Worm (Caenorhabditis elegans) whole organism, early embryonic: Measurements from ENCODE around the gene B0244.15.

Source experiments
- B0310.2 ChIP-seq: sonication (generic microtip); optimal IDR thresholded peaks from 2 replicates; lab custom pipeline; 2016; ENCODE audit warnings: mild to moderate bottlenecking, missing genetic modification characterization, missing compliant biosample characterization
- F13C5.2 ChIP-seq: sonication (generic microtip); optimal IDR thresholded peaks from 2 replicates; lab custom pipeline; 2017; ENCODE audit warnings: mild to moderate bottlenecking, missing genetic modification characterization, inconsistent platforms, missing compliant biosample characterization
- aly-1 ChIP-seq: sonication (generic microtip); optimal IDR thresholded peaks from 2 replicates; lab custom pipeline; 2016; ENCODE audit warnings: missing genetic modification characterization, missing compliant biosample characterization
- ama-1 ChIP-seq: fragments of 150-350 bp; optimal IDR thresholded peaks from 2 replicates; lab custom pipeline; 2014
- ceh-13 ChIP-seq: fragments of 200-800 bp; sonication (Bioruptor generic); optimal IDR thresholded peaks from 2 replicates; lab custom pipeline; 2018; ENCODE audit warnings: mild to moderate bottlenecking, missing genetic modification characterization, missing compliant biosample characterization
- ceh-36 ChIP-seq: sonication (generic microtip); optimal IDR thresholded peaks from 2 replicates; lab custom pipeline; 2016; ENCODE audit warnings: missing genetic modification characterization, inconsistent platforms, missing compliant biosample characterization
- ets-7 ChIP-seq: sonication (generic microtip); optimal IDR thresholded peaks from 2 replicates; lab custom pipeline; 2016; ENCODE audit warnings: missing genotype, missing genetic modification characterization, missing compliant biosample characterization
- flt-1 ChIP-seq: fragments of 200-800 bp; sonication (Bioruptor generic); IDR thresholded peaks from 2 replicates; pipeline ENCODE4 v1.3.6; 2022; ENCODE audit warnings: missing genetic modification characterization, missing compliant biosample characterization
- hmbx-1 ChIP-seq: sonication (generic microtip); optimal IDR thresholded peaks from 2 replicates; lab custom pipeline; 2016; ENCODE audit warnings: mild to moderate bottlenecking, missing genetic modification characterization, missing compliant biosample characterization
- hmg-4 ChIP-seq: fragments of 200-800 bp; sonication (Bioruptor generic); optimal IDR thresholded peaks from 2 replicates; lab custom pipeline; 2018; ENCODE audit warnings: mild to moderate bottlenecking, missing genetic modification characterization, missing compliant biosample characterization
- hnd-1 ChIP-seq: sonication (generic microtip); optimal IDR thresholded peaks from 2 replicates; lab custom pipeline; 2016; ENCODE audit warnings: missing genetic modification characterization, missing compliant biosample characterization
- pes-1 ChIP-seq: fragments of 200-800 bp; sonication (Bioruptor generic); IDR thresholded peaks from 2 replicates; pipeline ENCODE4 v1.3.6; 2022; ENCODE audit warnings: missing genetic modification reagents, missing genetic modification characterization, missing compliant biosample characterization
- scrt-1 ChIP-seq: fragments of 200-800 bp; sonication (Bioruptor generic); IDR thresholded peaks from 2 replicates; pipeline ENCODE4 v1.3.6; 2022; ENCODE audit warnings: missing genetic modification characterization, missing compliant biosample characterization
- sea-1 ChIP-seq: fragments of 200-800 bp; sonication (Bioruptor generic); conservative IDR thresholded peaks from 2 replicates; pipeline ENCODE4 v1.3.6; 2022; ENCODE audit warnings: missing genetic modification characterization, missing compliant biosample characterization
- tbx-11 ChIP-seq: fragments of 200-800 bp; sonication (Bioruptor generic); IDR thresholded peaks from 2 replicates; pipeline ENCODE4 v1.3.6; 2022; ENCODE audit warnings: missing genetic modification characterization, missing compliant biosample characterization
- tbx-37 ChIP-seq: fragments of 200-800 bp; sonication (Bioruptor generic); conservative IDR thresholded peaks from 2 replicates; pipeline ENCODE4 v1.3.6; 2022; ENCODE audit warnings: missing genetic modification reagents, missing genetic modification characterization, missing compliant biosample characterization
- tra-4 ChIP-seq: sonication (generic microtip); optimal IDR thresholded peaks from 2 replicates; lab custom pipeline; 2017; ENCODE audit warnings: missing genetic modification characterization, missing compliant biosample characterization

Gene B0244.15

ce11 chrIII:5708024-5708423, 35.2 kb upstream of the B0244.15 start:
- no peak for TF ChIP-seq ceh-13 (GFP tag; lab: Kevin White, UChicago)
- TF ChIP-seq aly-1 (tag; lab: Kevin White, UChicago), result no peak
- TF ChIP-seq hmg-4 (GFP tag; lab: Kevin White, UChicago), result no peak
- TF ChIP-seq F13C5.2, result no peak
- no peak for TF ChIP-seq tbx-11
- TF ChIP-seq ama-1, result no peak
- TF ChIP-seq pes-1 (GFP tag; lab: Robert Waterston, UW), result no peak
- TF ChIP-seq scrt-1 (GFP tag; lab: Robert Waterston, UW), result no peak
- TF ChIP-seq hnd-1 (tag; lab: Kevin White, UChicago), result no peak
- TF ChIP-seq tra-4 (tag; lab: Kevin White, UChicago), result no peak
- TF ChIP-seq flt-1 (GFP tag; lab: Robert Waterston, UW), result no peak
- no peak for TF ChIP-seq ets-7 (tag; lab: Kevin White, UChicago)

- TF ChIP-seq sea-1 (GFP tag; lab: Robert Waterston, UW), result no peak
- TF ChIP-seq tbx-37, result no peak
- no peak for TF ChIP-seq ets-7 (tag; lab: Kevin White, UChicago)
- no peak for TF ChIP-seq aly-1 (tag; lab: Kevin White, UChicago)
- no peak for TF ChIP-seq tbx-11
- TF ChIP-seq ceh-13 (GFP tag; lab: Kevin White, UChicago), result no peak
- no peak for TF ChIP-seq ceh-36
- no peak for TF ChIP-seq flt-1 (GFP tag; lab: Robert Waterston, UW)
- no peak for TF ChIP-seq scrt-1 (GFP tag; lab: Robert Waterston, UW)
- TF ChIP-seq B0310.2 (tag; lab: Kevin White, UChicago), result no peak
- no peak for TF ChIP-seq F13C5.2
- no peak for TF ChIP-seq hmg-4 (GFP tag; lab: Kevin White, UChicago)
- no peak for TF ChIP-seq pes-1 (GFP tag; lab: Robert Waterston, UW)
- no peak for TF ChIP-seq hmbx-1
- no peak for TF ChIP-seq hnd-1 (tag; lab: Kevin White, UChicago)
- TF ChIP-seq tra-4 (tag; lab: Kevin White, UChicago), result no peak
- TF ChIP-seq ama-1, result no peak
These were observed 34.0 kb upstream of the B0244.15 start, which contains the start of gene hpo-28 for ce11 chrIII:5709224-5709623. TSS of gene hpo-28 (minus strand) at chrIII:5709324.

ce11 chrIII:5710045-5710444, 33.1 kb upstream of the B0244.15 start, which contains the start of gene B0336.12:
TSS of gene B0336.12 (minus strand) at chrIII:5710145.
- TF ChIP-seq hnd-1 (tag; lab: Kevin White, UChicago) (no peak), tbx-37 (no peak), pes-1 (GFP tag; lab: Robert Waterston, UW) (no peak), sea-1 (GFP tag; lab: Robert Waterston, UW) (no peak), scrt-1 (GFP tag; lab: Robert Waterston, UW) (no peak), ama-1 (no peak), aly-1 (tag; lab: Kevin White, UChicago) (no peak), hmg-4 (GFP tag; lab: Kevin White, UChicago) (no peak)

- 0 out of 2 replicates have a peak, but pooled peaks have one; percentile 26 for TF ChIP-seq sea-1 (GFP tag; lab: Robert Waterston, UW)
- no peak for TF ChIP-seq tbx-11
- peak; percentile 3 for TF ChIP-seq aly-1 (tag; lab: Kevin White, UChicago)
These were observed 32.5 kb upstream of the B0244.15 start for ce11 chrIII:5710676-5711075.

ce11 chrIII:5711242-5711641, 31.9 kb upstream of the B0244.15 start, which contains the start of gene rbm-26:
TSS of gene rbm-26 (plus strand) at chrIII:5711542.
- TF ChIP-seq F13C5.2 (no peak), tra-4 (tag; lab: Kevin White, UChicago) (no peak)

- TF ChIP-seq F13C5.2, result no peak
These were observed 31.1 kb upstream of the B0244.15 start for ce11 chrIII:5711881-5712643.

DNA sequence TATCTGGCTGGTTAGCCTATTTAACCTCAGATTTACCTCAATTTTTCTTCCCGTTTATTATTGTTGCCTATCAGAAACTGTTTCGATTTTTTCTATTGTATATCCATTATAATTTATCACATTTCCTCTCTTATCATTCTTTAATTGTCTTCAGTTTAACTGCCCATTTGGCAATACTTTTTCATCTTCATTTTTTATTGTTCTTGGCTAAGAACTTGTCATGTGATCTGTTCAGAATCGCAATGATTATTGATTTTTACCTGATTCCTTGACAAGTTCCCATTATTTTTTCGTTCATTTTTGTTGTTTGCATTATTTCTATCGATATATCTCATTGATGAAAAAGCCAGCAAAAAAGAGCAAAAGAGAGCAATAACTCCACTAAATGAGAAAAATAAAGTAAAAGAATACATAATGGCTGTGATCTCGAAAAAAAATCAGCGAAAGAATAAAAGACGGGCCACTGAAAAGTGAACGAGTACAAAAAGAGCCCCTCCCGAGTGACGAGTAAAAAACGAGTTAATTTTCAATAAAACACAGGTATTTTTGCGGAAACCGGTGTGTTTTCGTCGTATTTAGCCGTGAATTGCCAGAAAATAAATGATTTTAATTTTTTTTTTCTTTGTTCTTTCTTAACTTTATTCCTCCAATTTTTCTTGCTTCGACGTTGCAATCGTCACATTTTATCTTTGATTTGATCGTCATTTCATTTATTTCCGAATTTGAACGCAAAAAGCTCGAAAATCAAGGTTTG, 28.8 kb upstream of the B0244.15 start, which contains the start of gene arf-1:
arf-1 (plus strand) TSS at position 657 of the 754 bp plus-strand sequence.
- no peak for TF ChIP-seq ama-1
- no peak for TF ChIP-seq ceh-13 (GFP tag; lab: Kevin White, UChicago)

ce11 chrIII:5714984-5715454, 28.2 kb upstream of the B0244.15 start:
- TF ChIP-seq ama-1, result peak; percentile 83
- no peak for TF ChIP-seq scrt-1 (GFP tag; lab: Robert Waterston, UW)
- peak; percentile 27 for TF ChIP-seq ceh-36

ce11 chrIII:5715467-5715866, 27.7 kb upstream of the B0244.15 start:
- TF ChIP-seq tbx-11, result no peak
- TF ChIP-seq ets-7 (tag; lab: Kevin White, UChicago), result peak; percentile 11
- peak; percentile 61 for TF ChIP-seq hmg-4 (GFP tag; lab: Kevin White, UChicago)
- TF ChIP-seq sea-1 (GFP tag; lab: Robert Waterston, UW), result no peak
- no peak for TF ChIP-seq tra-4 (tag; lab: Kevin White, UChicago)
- no peak for TF ChIP-seq flt-1 (GFP tag; lab: Robert Waterston, UW)
- peak; percentile 54 for TF ChIP-seq F13C5.2
- no peak for TF ChIP-seq hmbx-1
- no peak for TF ChIP-seq hnd-1 (tag; lab: Kevin White, UChicago)
- peak; percentile 70 for TF ChIP-seq aly-1 (tag; lab: Kevin White, UChicago)
- TF ChIP-seq ceh-13 (GFP tag; lab: Kevin White, UChicago), result no peak
- no peak for TF ChIP-seq ama-1
- TF ChIP-seq pes-1 (GFP tag; lab: Robert Waterston, UW), result no peak
- TF ChIP-seq ceh-36, result no peak
- 0 out of 2 replicates have a peak, but pooled peaks have one; percentile 8 for TF ChIP-seq tbx-37
- TF ChIP-seq scrt-1 (GFP tag; lab: Robert Waterston, UW), result no peak
- no peak for TF ChIP-seq B0310.2 (tag; lab: Kevin White, UChicago)
